Fruit fly (Drosophila melanogaster): ENCODE measurements around the gene CG15715.

- TF ChIP-seq CTCF (optimal IDR thresholded peaks at IDR 0.05), result no peak
- TF ChIP-seq CG8478 (optimal IDR thresholded peaks at IDR 0.05), result no peak
Measured at dm6 chr3L:15809768-15810167, 27.5 kb downstream of the CG15715 start.
